Fruit fly (Drosophila melanogaster) whole organism, embryonic: Measurements from ENCODE around the gene Rab9.
A peak's percentile ranks its signal among the peaks of the same experiment; 100 is the strongest.

Experiments used
- Abd-B ChIP-seq: fragments of 200-800 bp; sonication (Bioruptor generic); optimal IDR thresholded peaks from 2 replicates; lab custom pipeline; 2018; ENCODE audit warnings: missing biosample characterization, mild to moderate bottlenecking, missing genetic modification characterization, moderate library complexity
- Ada2b ChIP-seq: fragments of 200-800 bp; sonication (Bioruptor generic); IDR thresholded peaks from 2 replicates; pipeline ENCODE4 v1.3.6; 2022; ENCODE audit warnings: missing biosample characterization, missing genetic modification characterization
- CG10267 ChIP-seq: fragments of 200-800 bp; sonication (Bioruptor generic); optimal IDR thresholded peaks from 2 replicates; lab custom pipeline; 2018; ENCODE audit warnings: missing biosample characterization, mild to moderate bottlenecking, missing genetic modification characterization, moderate library complexity
- CG10431 ChIP-seq: fragments of 200-800 bp; sonication (Bioruptor generic); optimal IDR thresholded peaks from 3 replicates; lab custom pipeline; 2018; ENCODE audit warnings: missing biosample characterization, mild to moderate bottlenecking, missing genetic modification characterization
- CG11085 ChIP-seq: fragments of 200-800 bp; sonication (Bioruptor generic); IDR thresholded peaks from 2 replicates; pipeline ENCODE4 v1.3.6; 2022; ENCODE audit warnings: missing biosample characterization, missing genetic modification characterization
- CG17361 ChIP-seq: fragments of 200-800 bp; sonication (Bioruptor generic); IDR thresholded peaks from 3 replicates; pipeline ENCODE4 v1.3.6; 2022; ENCODE audit warnings: missing biosample characterization, missing genetic modification characterization
- CG18011 ChIP-seq: fragments of 200-800 bp; sonication (Bioruptor generic); optimal IDR thresholded peaks from 2 replicates; lab custom pipeline; 2017; ENCODE audit warnings: missing biosample characterization, missing genetic modification characterization, mild to moderate bottlenecking, moderate library complexity, missing genotype
- CG2202 ChIP-seq: fragments of 200-800 bp; sonication (Bioruptor generic); optimal IDR thresholded peaks from 2 replicates; lab custom pipeline; 2018; ENCODE audit warnings: missing biosample characterization, mild to moderate bottlenecking, missing genetic modification characterization
- CG32532 ChIP-seq: fragments of 200-800 bp; sonication (Bioruptor generic); IDR thresholded peaks from 2 replicates; pipeline ENCODE4 v1.3.6; 2022; ENCODE audit warnings: missing biosample characterization, missing genetic modification characterization
- CG34422 ChIP-seq: fragments of 200-800 bp; sonication (Bioruptor generic); IDR thresholded peaks from 3 replicates; pipeline ENCODE4 v1.3.6; 2022; ENCODE audit warnings: missing biosample characterization, missing genetic modification characterization
- CG4854 ChIP-seq: fragments of 200-800 bp; sonication (Bioruptor generic); optimal IDR thresholded peaks from 2 replicates; lab custom pipeline; 2016; ENCODE audit warnings: missing biosample characterization, missing genetic modification characterization, inconsistent platforms
- CG6813 ChIP-seq: fragments of 200-800 bp; sonication (Bioruptor generic); optimal IDR thresholded peaks from 2 replicates; lab custom pipeline; 2017; ENCODE audit warnings: missing biosample characterization, missing genetic modification characterization, mild to moderate bottlenecking, moderate library complexity, missing genetic modification reagents
- CG7556 ChIP-seq: fragments of 200-800 bp; sonication (Bioruptor generic); optimal IDR thresholded peaks from 2 replicates; lab custom pipeline; 2017; ENCODE audit warnings: missing biosample characterization, mild to moderate bottlenecking, missing genetic modification characterization
- CG7786 ChIP-seq: fragments of 200-800 bp; sonication (Bioruptor generic); optimal IDR thresholded peaks from 2 replicates; lab custom pipeline; 2016; ENCODE audit warnings: missing biosample characterization, missing genetic modification characterization
- CHES-1-like ChIP-seq: fragments of 200-800 bp; sonication (Bioruptor generic); optimal IDR thresholded peaks from 2 replicates; lab custom pipeline; 2016; ENCODE audit warnings: missing biosample characterization, missing genetic modification characterization
- Chrac-16 ChIP-seq: fragments of 200-800 bp; sonication (Bioruptor generic); optimal IDR thresholded peaks from 3 replicates; lab custom pipeline; 2016; ENCODE audit warnings: missing biosample characterization, missing genetic modification characterization
- Doc2 ChIP-seq: fragments of 200-800 bp; sonication (Bioruptor generic); IDR thresholded peaks from 2 replicates; pipeline ENCODE4 v1.3.6; 2022; ENCODE audit warnings: missing biosample characterization, missing genetic modification characterization
- Dp ChIP-seq: fragments of 200-800 bp; sonication (Bioruptor generic); optimal IDR thresholded peaks from 2 replicates; lab custom pipeline; 2018; ENCODE audit warnings: missing biosample characterization, mild to moderate bottlenecking, missing genetic modification characterization, moderate library complexity
- Elba2 ChIP-seq: fragments of 200-800 bp; sonication (Bioruptor generic); optimal IDR thresholded peaks from 3 replicates; lab custom pipeline; 2016; ENCODE audit warnings: missing biosample characterization, missing genetic modification characterization
- Fer3 ChIP-seq: fragments of 200-800 bp; sonication (Bioruptor generic); optimal IDR thresholded peaks from 2 replicates; lab custom pipeline; 2018; ENCODE audit warnings: missing biosample characterization, mild to moderate bottlenecking, missing genetic modification characterization, moderate library complexity
- H15 ChIP-seq: fragments of 200-800 bp; sonication (Bioruptor generic); IDR thresholded peaks from 3 replicates; pipeline ENCODE4 v1.3.6; 2022; ENCODE audit warnings: missing biosample characterization, missing genetic modification characterization
- Hr39 ChIP-seq: fragments of >200 bp; optimal IDR thresholded peaks from 2 replicates; lab custom pipeline; 2017
- Kr ChIP-seq: fragments of 200-800 bp; sonication (Bioruptor generic); optimal IDR thresholded peaks from 2 replicates; lab custom pipeline; 2017; ENCODE audit warnings: missing biosample characterization, mild to moderate bottlenecking, missing genetic modification characterization
- MBD-R2 ChIP-seq: fragments of 200-800 bp; sonication (Bioruptor generic); IDR thresholded peaks from 2 replicates; pipeline ENCODE4 v1.3.6; 2022; ENCODE audit warnings: missing biosample characterization, missing genetic modification characterization
- Med ChIP-seq: fragments of 200-800 bp; sonication (Bioruptor generic); peaks from one replicate; lab custom pipeline; 2016; ENCODE audit warnings: missing biosample characterization, missing genetic modification characterization, mild to moderate bottlenecking, inconsistent platforms, moderate library complexity
- NC2β ChIP-seq: fragments of 200-800 bp; sonication (Bioruptor generic); optimal IDR thresholded peaks from 2 replicates; lab custom pipeline; 2016; ENCODE audit warnings: missing biosample characterization, missing genetic modification characterization
- Oaz ChIP-seq: fragments of 200-800 bp; sonication (Bioruptor generic); IDR thresholded peaks from 2 replicates; pipeline ENCODE4 v1.3.6; 2022; ENCODE audit warnings: missing biosample characterization, missing genetic modification characterization
- Ravus ChIP-seq: fragments of 200-800 bp; sonication (Bioruptor generic); IDR thresholded peaks from 2 replicates; pipeline ENCODE4 v1.3.6; 2022; ENCODE audit warnings: missing biosample characterization, missing genetic modification characterization
- Side ChIP-seq: fragments of 200-800 bp; sonication (Bioruptor generic); optimal IDR thresholded peaks from 2 replicates; lab custom pipeline; 2016; ENCODE audit warnings: missing biosample characterization, missing genetic modification characterization
- Sox100B ChIP-seq: fragments of 200-800 bp; sonication (Bioruptor generic); optimal IDR thresholded peaks from 3 replicates; lab custom pipeline; 2018; ENCODE audit warnings: missing biosample characterization, mild to moderate bottlenecking, missing genetic modification characterization
- YL-1 ChIP-seq: fragments of 200-800 bp; sonication (Bioruptor generic); optimal IDR thresholded peaks from 3 replicates; lab custom pipeline; 2017; ENCODE audit warnings: missing biosample characterization, mild to moderate bottlenecking, missing genetic modification characterization
- ap ChIP-seq: fragments of 200-800 bp; sonication (Bioruptor generic); IDR thresholded peaks from 2 replicates; pipeline ENCODE4 v1.3.6; 2022; ENCODE audit warnings: missing biosample characterization, missing genetic modification characterization
- bowl ChIP-seq: fragments of 200-800 bp; sonication (Bioruptor generic); IDR thresholded peaks from 2 replicates; pipeline ENCODE4 v1.3.6; 2022; ENCODE audit warnings: missing biosample characterization, missing genetic modification characterization
- dysf ChIP-seq: fragments of 200-800 bp; sonication (Bioruptor generic); IDR thresholded peaks from 3 replicates; pipeline ENCODE4 v1.3.6; 2022; ENCODE audit warnings: missing biosample characterization, missing genetic modification characterization
- fd64A ChIP-seq: fragments of 200-800 bp; sonication (Bioruptor generic); optimal IDR thresholded peaks from 3 replicates; lab custom pipeline; 2018; ENCODE audit warnings: missing biosample characterization, mild to moderate bottlenecking, missing genetic modification characterization
- gcm2 ChIP-seq: fragments of 200-800 bp; sonication (Bioruptor generic); optimal IDR thresholded peaks from 2 replicates; lab custom pipeline; 2016; ENCODE audit warnings: missing biosample characterization, missing genetic modification characterization
- grn ChIP-seq: fragments of 200-800 bp; sonication (Bioruptor generic); optimal IDR thresholded peaks from 3 replicates; lab custom pipeline; 2017; ENCODE audit warnings: missing biosample characterization, missing genetic modification characterization
- jigr1 ChIP-seq: fragments of 200-800 bp; sonication (Bioruptor generic); IDR thresholded peaks from 3 replicates; pipeline ENCODE4 v1.3.6; 2022; ENCODE audit warnings: missing biosample characterization, missing genetic modification characterization
- kah ChIP-seq: fragments of 200-800 bp; sonication (Bioruptor generic); optimal IDR thresholded peaks from 2 replicates; lab custom pipeline; 2018; ENCODE audit warnings: missing biosample characterization, mild to moderate bottlenecking, missing genetic modification characterization
- ken ChIP-seq: fragments of 200-800 bp; sonication (Bioruptor generic); IDR thresholded peaks from 3 replicates; pipeline ENCODE4 v1.3.6; 2022; ENCODE audit warnings: missing biosample characterization, missing genetic modification characterization
- nerfin-2 ChIP-seq: fragments of 200-800 bp; sonication (Bioruptor generic); IDR thresholded peaks from 2 replicates; pipeline ENCODE4 v1.3.6; 2022; ENCODE audit warnings: missing biosample characterization, missing genetic modification characterization; ENCODE audit not compliant: partially characterized antibody
- onecut ChIP-seq: fragments of 200-800 bp; sonication (Bioruptor generic); IDR thresholded peaks from 2 replicates; pipeline ENCODE4 v1.3.6; 2022; ENCODE audit warnings: missing biosample characterization, missing genetic modification characterization
- org-1 ChIP-seq: fragments of 200-800 bp; sonication (Bioruptor generic); optimal IDR thresholded peaks from 2 replicates; lab custom pipeline; 2017; ENCODE audit warnings: missing biosample characterization, missing genetic modification characterization
- pb ChIP-seq: fragments of 200-800 bp; sonication (Bioruptor generic); optimal IDR thresholded peaks from 3 replicates; lab custom pipeline; 2016; ENCODE audit warnings: missing biosample characterization, missing genetic modification characterization
- schlank ChIP-seq: fragments of 200-800 bp; sonication (Bioruptor generic); optimal IDR thresholded peaks from 2 replicates; lab custom pipeline; 2018; ENCODE audit warnings: missing biosample characterization, mild to moderate bottlenecking, missing genetic modification characterization
- sd ChIP-seq: fragments of 200-800 bp; sonication (Bioruptor generic); optimal IDR thresholded peaks from 3 replicates; lab custom pipeline; 2018; ENCODE audit warnings: missing biosample characterization, mild to moderate bottlenecking, missing genetic modification characterization, moderate library complexity
- sens ChIP-seq: fragments of 200-800 bp; sonication (Bioruptor generic); peaks from one replicate; lab custom pipeline; 2016; ENCODE audit warnings: missing biosample characterization, missing genetic modification characterization
- sug ChIP-seq: fragments of 200-800 bp; optimal IDR thresholded peaks from 2 replicates; lab custom pipeline; 2019; ENCODE audit warnings: missing biosample characterization, mild to moderate bottlenecking, missing genetic modification characterization, moderate library complexity
- ttk ChIP-seq: fragments of 200-800 bp; sonication (Bioruptor generic); IDR thresholded peaks from 2 replicates; pipeline ENCODE4 v2.1.2; 2022; ENCODE audit warnings: missing biosample characterization, missing genetic modification characterization
- twi ChIP-seq: fragments of 200-800 bp; optimal IDR thresholded peaks from 2 replicates; lab custom pipeline; 2019; ENCODE audit warnings: missing biosample characterization, mild to moderate bottlenecking, missing genetic modification characterization, moderate library complexity
- vfl ChIP-seq: fragments of 200-800 bp; sonication (Bioruptor generic); optimal IDR thresholded peaks from 2 replicates; lab custom pipeline; 2016; ENCODE audit warnings: missing biosample characterization, missing genetic modification characterization
- zfh1 ChIP-seq: fragments of 200-800 bp; sonication (Bioruptor generic); IDR thresholded peaks from 3 replicates; pipeline ENCODE4 v1.3.6; 2022; ENCODE audit warnings: missing biosample characterization, missing genetic modification characterization

The Rab9 gene

dm6 chr2L:19397617-19398316 lies 34.6 kb upstream of the Rab9 start (continued):
- TF ChIP-seq Oaz (GFP tag; lab: Robert Waterston, UW) (no peak), CG34422 (GFP tag; lab: Robert Waterston, UW) (no peak), Fer3 (tag; lab: Kevin White, UChicago) (no peak), CG17361 (GFP tag; lab: Robert Waterston, UW) (peak; percentile 51; the same call in 2 of the 3 replicates), Ravus (GFP tag; lab: Robert Waterston, UW) (no peak), Ada2b (no peak), Kr (GFP tag; lab: Kevin White, UChicago) (no peak), ken (GFP tag; lab: Robert Waterston, UW) (no peak), CG7556 (GFP tag; lab: Kevin White, UChicago) (peak; percentile 40), Dp (no peak), vfl (GFP tag; lab: Kevin White, UChicago) (peak; percentile 18), CG6813 (GFP tag; lab: Kevin White, UChicago) (no peak), schlank (tag; lab: Kevin White, UChicago) (no peak), YL-1 (GFP tag; lab: Kevin White, UChicago) (no peak), fd64A (GFP tag; lab: Kevin White, UChicago) (no peak), Doc2 (GFP tag; lab: Robert Waterston, UW) (no peak), sug (tag; lab: Kevin White, UChicago) (no peak), nerfin-2 (no peak), sd (tag; lab: Kevin White, UChicago) (peak; percentile 25), MBD-R2 (GFP tag; lab: Robert Waterston, UW) (0 out of 2 replicates have a peak, but pooled peaks have one; percentile 9), grn (GFP tag; lab: Kevin White, UChicago) (no peak), Med (peak; percentile 72), pb (GFP tag; lab: Kevin White, UChicago) (no peak), CG4854 (GFP tag; lab: Kevin White, UChicago) (no peak), CG10431 (GFP tag; lab: Kevin White, UChicago) (no peak), Hr39 (lab: Kevin White, UChicago) (no peak), zfh1 (GFP tag; lab: Robert Waterston, UW) (no peak), ap (GFP tag; lab: Robert Waterston, UW) (no peak), Sox100B (no peak), ttk (GFP tag; lab: Robert Waterston, UW) (no peak), jigr1 (GFP tag; lab: Robert Waterston, UW) (no peak), CG18011 (GFP tag; lab: Kevin White, UChicago) (no peak), CG2202 (tag; lab: Kevin White, UChicago) (no peak), Side (no peak), onecut (GFP tag; lab: Robert Waterston, UW) (no peak), org-1 (GFP tag; lab: Kevin White, UChicago) (no peak), Abd-B (GFP tag; lab: Kevin White, UChicago) (no peak), Elba2 (GFP tag; lab: Kevin White, UChicago) (no peak), gcm2 (no peak), Chrac-16 (peak; percentile 21), twi (tag; lab: Kevin White, UChicago) (no peak), NC2β (GFP tag; lab: Kevin White, UChicago) (no peak), bowl (GFP tag; lab: Robert Waterston, UW) (no peak), sens (GFP tag; lab: Kevin White, UChicago) (peak; percentile 44), CG32532 (GFP tag; lab: Robert Waterston, UW) (no peak), CHES-1-like (no peak), H15 (no peak), CG7786 (no peak), kah (peak; percentile 19), dysf (peak; percentile 43; the same call in 2 of the 3 replicates), CG10267 (tag; lab: Kevin White, UChicago) (no peak), CG11085 (no peak)
